Fruit fly (Drosophila melanogaster): Measurements from ENCODE around the gene Vsx1.

Vsx1 gene

dm6 chrX:5616270-5616669, 22.2 kb downstream of the Vsx1 start, which contains the start of gene CG34434:
Gene CG34434, minus strand, starts transcription at chrX:5616370.
- TF ChIP-seq gl (tag; optimal IDR thresholded peaks at IDR 0.05): no peak
- TF ChIP-seq CG9948 (tag; optimal IDR thresholded peaks at IDR 0.05): no peak
- TF ChIP-seq CG10348 (GFP tag; IDR thresholded peaks at IDR 0.05): no peak
- TF ChIP-seq CG17806 (tag; optimal IDR thresholded peaks at IDR 0.05): no peak
- no peak for TF ChIP-seq CG12605 (GFP tag; IDR thresholded peaks at IDR 0.05)
- TF ChIP-seq D1 (tag; optimal IDR thresholded peaks at IDR 0.05): no peak
- no peak for TF ChIP-seq Snoo (tag; optimal IDR thresholded peaks at IDR 0.05)
- TF ChIP-seq fd96Ca (GFP tag; IDR thresholded peaks at IDR 0.05): no peak
- TF ChIP-seq EcR (GFP tag; optimal IDR thresholded peaks at IDR 0.05): no peak
- no peak for TF ChIP-seq CG8159 (tag; optimal IDR thresholded peaks at IDR 0.05)

- TF ChIP-seq Pif1B (GFP tag; optimal IDR thresholded peaks at IDR 0.05): no peak
- TF ChIP-seq CG17806 (tag; optimal IDR thresholded peaks at IDR 0.05): no peak
- TF ChIP-seq Ets98B (GFP tag; IDR thresholded peaks at IDR 0.05): no peak
- no peak for TF ChIP-seq EcR (GFP tag; optimal IDR thresholded peaks at IDR 0.05)
- no peak for TF ChIP-seq CG8159 (tag; optimal IDR thresholded peaks at IDR 0.05)
- TF ChIP-seq fd96Ca (GFP tag; IDR thresholded peaks at IDR 0.05): no peak
- TF ChIP-seq gl (tag; optimal IDR thresholded peaks at IDR 0.05): no peak
- no peak for TF ChIP-seq CG9948 (tag; optimal IDR thresholded peaks at IDR 0.05)
- no peak for TF ChIP-seq CG15710 (tag; optimal IDR thresholded peaks at IDR 0.05)
- no peak for TF ChIP-seq CG13204 (GFP tag; optimal IDR thresholded peaks at IDR 0.05)
- no peak for TF ChIP-seq CG4496 (GFP tag; IDR thresholded peaks at IDR 0.05)
- TF ChIP-seq Snoo (tag; optimal IDR thresholded peaks at IDR 0.05): no peak
- TF ChIP-seq rn (GFP tag; IDR thresholded peaks at IDR 0.05): no peak
Observed at dm6 chrX:5618562-5618961, 24.5 kb downstream of the Vsx1 start, which contains the start of gene RhoGAP5A. Gene RhoGAP5A, minus strand, starts transcription at chrX:5618806.

- no peak for TF ChIP-seq fd96Ca (GFP tag; IDR thresholded peaks at IDR 0.05)
- no peak for TF ChIP-seq CG17806 (tag; optimal IDR thresholded peaks at IDR 0.05)
- TF ChIP-seq CG15710 (tag; optimal IDR thresholded peaks at IDR 0.05): no peak
- no peak for TF ChIP-seq Pif1A (GFP tag; optimal IDR thresholded peaks at IDR 0.05)
- TF ChIP-seq CG14655 (GFP tag; optimal IDR thresholded peaks at IDR 0.05): no peak
- peak; percentile 74 for TF ChIP-seq EcR (GFP tag; optimal IDR thresholded peaks at IDR 0.05)
- TF ChIP-seq Pif1B (GFP tag; optimal IDR thresholded peaks at IDR 0.05): no peak
Observed at dm6 chrX:5621893-5622803, 28.1 kb downstream of the Vsx1 start, which contains the start of the genes Mlc-c and Pop1. Gene Mlc-c, minus strand, starts transcription at chrX:5622539. Gene Pop1, plus strand, starts transcription at chrX:5622648.

dm6 chrX:5634714-5635113, 40.7 kb downstream of the Vsx1 start:
- peak; percentile 40 for TF ChIP-seq Ets98B (GFP tag; IDR thresholded peaks at IDR 0.05)
- no peak for TF ChIP-seq Pif1A (GFP tag; optimal IDR thresholded peaks at IDR 0.05)
- peak; percentile 68 for TF ChIP-seq fd96Ca (GFP tag; IDR thresholded peaks at IDR 0.05)
- TF ChIP-seq CG14655 (GFP tag; optimal IDR thresholded peaks at IDR 0.05): no peak
- TF ChIP-seq D1 (tag; optimal IDR thresholded peaks at IDR 0.05): no peak
- TF ChIP-seq CG4496 (GFP tag; IDR thresholded peaks at IDR 0.05): 0 out of 3 replicates have a peak, but pooled peaks have one; percentile 48
- peak; percentile 50; the same call in 1 of the 2 replicates for TF ChIP-seq CG32121 (GFP tag; IDR thresholded peaks at IDR 0.05)
- TF ChIP-seq EcR (GFP tag; optimal IDR thresholded peaks at IDR 0.05): no peak
- no peak for TF ChIP-seq Pif1B (GFP tag; optimal IDR thresholded peaks at IDR 0.05)
- no peak for TF ChIP-seq CG10348 (GFP tag; IDR thresholded peaks at IDR 0.05)
- TF ChIP-seq CG12605 (GFP tag; IDR thresholded peaks at IDR 0.05): no peak
- no peak for TF ChIP-seq CG17806 (tag; optimal IDR thresholded peaks at IDR 0.05)

- TF ChIP-seq CG8301 (tag; optimal IDR thresholded peaks at IDR 0.05): no peak
- TF ChIP-seq CG10348 (GFP tag; IDR thresholded peaks at IDR 0.05): no peak
- TF ChIP-seq CG17806 (tag; optimal IDR thresholded peaks at IDR 0.05): no peak
- TF ChIP-seq Pif1B (GFP tag; optimal IDR thresholded peaks at IDR 0.05): no peak
- TF ChIP-seq gl (tag; optimal IDR thresholded peaks at IDR 0.05): no peak
- no peak for TF ChIP-seq fd96Ca (GFP tag; IDR thresholded peaks at IDR 0.05)
- no peak for TF ChIP-seq Snoo (tag; optimal IDR thresholded peaks at IDR 0.05)
- TF ChIP-seq CG12605 (GFP tag; IDR thresholded peaks at IDR 0.05): no peak
- TF ChIP-seq CG13204 (GFP tag; optimal IDR thresholded peaks at IDR 0.05): no peak
- no peak for TF ChIP-seq rn (GFP tag; IDR thresholded peaks at IDR 0.05)
- no peak for TF ChIP-seq CG15710 (tag; optimal IDR thresholded peaks at IDR 0.05)
- no peak for TF ChIP-seq D1 (tag; optimal IDR thresholded peaks at IDR 0.05)
Observed at dm6 chrX:5636529-5637099, 42.6 kb downstream of the Vsx1 start.

dm6 chrX:5637543-5637942, 43.5 kb downstream of the Vsx1 start:
- TF ChIP-seq CG4496 (GFP tag; IDR thresholded peaks at IDR 0.05) (no peak), CG9948 (tag; optimal IDR thresholded peaks at IDR 0.05) (no peak), fd96Ca (GFP tag; IDR thresholded peaks at IDR 0.05) (no peak), gl (tag; optimal IDR thresholded peaks at IDR 0.05) (no peak), Pif1B (GFP tag; optimal IDR thresholded peaks at IDR 0.05) (no peak), EcR (GFP tag; optimal IDR thresholded peaks at IDR 0.05) (no peak), CG8301 (tag; optimal IDR thresholded peaks at IDR 0.05) (no peak), CG12605 (GFP tag; IDR thresholded peaks at IDR 0.05) (no peak)
